Fruit fly (Drosophila melanogaster) whole organism, embryonic: Measurements from ENCODE around the gene inaE.
A peak's percentile ranks its signal among the peaks of the same experiment; 100 is the strongest.

Experiments
- Antp ChIP-seq: fragments of 200-800 bp; sonication (Bioruptor generic); optimal IDR thresholded peaks from 3 replicates; lab custom pipeline; 2016; ENCODE audit warnings: missing biosample characterization, missing genetic modification characterization
- C15 ChIP-seq: fragments of 200-800 bp; sonication (Bioruptor generic); IDR thresholded peaks from 3 replicates; pipeline ENCODE4 v1.3.6; 2022; ENCODE audit warnings: missing biosample characterization, missing genetic modification characterization
- CG11398 ChIP-seq: fragments of 200-800 bp; sonication (Bioruptor generic); optimal IDR thresholded peaks from 2 replicates; lab custom pipeline; 2016; ENCODE audit warnings: missing biosample characterization, missing genetic modification characterization
- CG12071 ChIP-seq: fragments of 200-800 bp; sonication (Bioruptor generic); optimal IDR thresholded peaks from 3 replicates; lab custom pipeline; 2018; ENCODE audit warnings: missing biosample characterization, mild to moderate bottlenecking, missing genetic modification characterization
- CG12236 ChIP-seq: fragments of 200-800 bp; sonication (Bioruptor generic); optimal IDR thresholded peaks from 2 replicates; lab custom pipeline; 2016; ENCODE audit warnings: missing biosample characterization, missing genetic modification characterization
- CG1233 ChIP-seq: fragments of 200-800 bp; sonication (Bioruptor generic); optimal IDR thresholded peaks from 4 replicates; lab custom pipeline; 2018; ENCODE audit warnings: missing biosample characterization, mild to moderate bottlenecking, missing genetic modification characterization
- CG13287 ChIP-seq: fragments of 200-800 bp; sonication (Bioruptor generic); IDR thresholded peaks from 2 replicates; pipeline ENCODE4 v1.3.6; 2022; ENCODE audit warnings: missing biosample characterization, missing genetic modification characterization; ENCODE audit not compliant: partially characterized antibody
- CG14667 ChIP-seq: fragments of 200-800 bp; sonication (Bioruptor generic); IDR thresholded peaks from 2 replicates; pipeline ENCODE4 v1.3.6; 2022; ENCODE audit warnings: missing biosample characterization, missing genetic modification characterization
- CG1529 ChIP-seq: fragments of 200-800 bp; sonication (Bioruptor generic); optimal IDR thresholded peaks from 3 replicates; lab custom pipeline; 2018; ENCODE audit warnings: missing biosample characterization, missing genetic modification characterization
- CG16863 ChIP-seq: fragments of 200-800 bp; sonication (Bioruptor generic); optimal IDR thresholded peaks from 3 replicates; lab custom pipeline; 2016; ENCODE audit warnings: missing biosample characterization, missing genetic modification characterization
- CG17359 ChIP-seq: fragments of 200-800 bp; sonication (Bioruptor generic); optimal IDR thresholded peaks from 3 replicates; lab custom pipeline; 2018; ENCODE audit warnings: missing biosample characterization, mild to moderate bottlenecking, missing genetic modification characterization, moderate library complexity
- CG17612 ChIP-seq: fragments of 200-800 bp; sonication (Bioruptor generic); IDR thresholded peaks from 2 replicates; pipeline ENCODE4 v1.3.6; 2022; ENCODE audit warnings: missing biosample characterization, missing genetic modification characterization
- CG17802 ChIP-seq: fragments of 200-800 bp; sonication (Bioruptor generic); optimal IDR thresholded peaks from 2 replicates; lab custom pipeline; 2018; ENCODE audit warnings: missing biosample characterization, mild to moderate bottlenecking, missing genetic modification characterization, moderate library complexity
- CG1832 ChIP-seq: fragments of 200-800 bp; sonication (Bioruptor generic); optimal IDR thresholded peaks from 2 replicates; lab custom pipeline; 2017; ENCODE audit warnings: missing biosample characterization, mild to moderate bottlenecking, missing genetic modification characterization, inconsistent platforms
- CG31441 ChIP-seq: fragments of 200-800 bp; sonication (Bioruptor generic); IDR thresholded peaks from 2 replicates; pipeline ENCODE4 v1.3.6; 2022; ENCODE audit warnings: missing biosample characterization, missing genetic modification characterization
- CG6175 ChIP-seq: fragments of 200-800 bp; sonication (Bioruptor generic); IDR thresholded peaks from 3 replicates; pipeline ENCODE4 v1.3.6; 2022; ENCODE audit warnings: missing biosample characterization, missing genetic modification characterization
- CG7987 ChIP-seq: fragments of 200-800 bp; sonication (Bioruptor generic); optimal IDR thresholded peaks from 2 replicates; lab custom pipeline; 2018; ENCODE audit warnings: missing biosample characterization, mild to moderate bottlenecking, missing genetic modification characterization, moderate library complexity
- CG9437 ChIP-seq: fragments of 200-800 bp; sonication (Bioruptor generic); optimal IDR thresholded peaks from 2 replicates; lab custom pipeline; 2018; ENCODE audit warnings: missing biosample characterization, mild to moderate bottlenecking, missing genetic modification characterization
- CG9727 ChIP-seq: fragments of 200-800 bp; sonication (Bioruptor generic); optimal IDR thresholded peaks from 3 replicates; lab custom pipeline; 2017; ENCODE audit warnings: missing biosample characterization, mild to moderate bottlenecking, missing genetic modification characterization
- CTCF ChIP-seq: fragments of 200-800 bp; sonication (Bioruptor generic); optimal IDR thresholded peaks from 2 replicates; lab custom pipeline; 2017; ENCODE audit warnings: missing biosample characterization, mild to moderate bottlenecking, missing genetic modification characterization, moderate library complexity
- Chrac-16 ChIP-seq: fragments of 200-800 bp; sonication (Bioruptor generic); optimal IDR thresholded peaks from 3 replicates; lab custom pipeline; 2016; ENCODE audit warnings: missing biosample characterization, missing genetic modification characterization
- CrebB ChIP-seq: fragments of 200-800 bp; sonication (Bioruptor generic); optimal IDR thresholded peaks from 3 replicates; lab custom pipeline; 2018; ENCODE audit warnings: missing biosample characterization, mild to moderate bottlenecking, missing genetic modification characterization
- D19A ChIP-seq: fragments of 200-800 bp; optimal IDR thresholded peaks from 3 replicates; lab custom pipeline; 2019; ENCODE audit warnings: missing biosample characterization, mild to moderate bottlenecking, missing genetic modification characterization, moderate library complexity
- Dfd ChIP-seq, 2 experiments: fragments of >200 bp; optimal IDR thresholded peaks; 2 replicates each; lab custom pipeline; 2017; ENCODE audit warnings: missing biosample characterization in 2 of 2, missing genetic modification characterization in 2 of 2
- H2.0 ChIP-seq: fragments of 200-800 bp; sonication (Bioruptor generic); IDR thresholded peaks from 2 replicates; pipeline ENCODE4 v1.3.6; 2022; ENCODE audit warnings: missing biosample characterization, missing genetic modification characterization
- HLH54F ChIP-seq: fragments of 200-800 bp; sonication (Bioruptor generic); optimal IDR thresholded peaks from 3 replicates; lab custom pipeline; 2016; ENCODE audit warnings: missing biosample characterization, missing genetic modification characterization
- HmgD ChIP-seq: fragments of 200-800 bp; sonication (Bioruptor generic); optimal IDR thresholded peaks from 3 replicates; lab custom pipeline; 2016; ENCODE audit warnings: missing biosample characterization, missing genetic modification characterization
- Lhr ChIP-seq: fragments of 200-800 bp; sonication (Bioruptor generic); optimal IDR thresholded peaks from 3 replicates; lab custom pipeline; 2017; ENCODE audit warnings: mild to moderate bottlenecking, missing biosample characterization, missing genetic modification reagents, missing genetic modification characterization
- Opbp ChIP-seq: fragments of 200-800 bp; sonication (Bioruptor generic); IDR thresholded peaks from 3 replicates; pipeline ENCODE4 v1.3.6; 2022; ENCODE audit warnings: missing biosample characterization, missing genetic modification characterization; ENCODE audit not compliant: partially characterized antibody
- Ravus ChIP-seq: fragments of 200-800 bp; sonication (Bioruptor generic); IDR thresholded peaks from 2 replicates; pipeline ENCODE4 v1.3.6; 2022; ENCODE audit warnings: missing biosample characterization, missing genetic modification characterization
- YL-1 ChIP-seq: fragments of 200-800 bp; sonication (Bioruptor generic); optimal IDR thresholded peaks from 3 replicates; lab custom pipeline; 2017; ENCODE audit warnings: missing biosample characterization, mild to moderate bottlenecking, missing genetic modification characterization
- ase ChIP-seq: fragments of 200-800 bp; sonication (Bioruptor generic); IDR thresholded peaks from 3 replicates; pipeline ENCODE4 v1.3.6; 2022; ENCODE audit warnings: missing biosample characterization, missing genetic modification characterization
- az2 ChIP-seq: fragments of 200-800 bp; sonication (Bioruptor generic); optimal IDR thresholded peaks from 3 replicates; lab custom pipeline; 2016; ENCODE audit warnings: missing biosample characterization, missing genetic modification characterization
- bowl ChIP-seq: fragments of 200-800 bp; sonication (Bioruptor generic); IDR thresholded peaks from 2 replicates; pipeline ENCODE4 v1.3.6; 2022; ENCODE audit warnings: missing biosample characterization, missing genetic modification characterization
- cg ChIP-seq: fragments of 200-800 bp; sonication (Bioruptor generic); optimal IDR thresholded peaks from 3 replicates; lab custom pipeline; 2019; ENCODE audit warnings: missing biosample characterization, mild to moderate bottlenecking, missing genetic modification characterization, moderate library complexity
- danr ChIP-seq: fragments of 200-800 bp; sonication (Bioruptor generic); IDR thresholded peaks from 2 replicates; pipeline ENCODE4 v1.3.6; 2022; ENCODE audit warnings: missing biosample characterization, missing genetic modification characterization
- disco-r ChIP-seq: fragments of 200-800 bp; sonication (Bioruptor generic); optimal IDR thresholded peaks from 2 replicates; lab custom pipeline; 2016; ENCODE audit warnings: missing biosample characterization, missing genetic modification characterization
- esg ChIP-seq: fragments of 200-800 bp; sonication (Bioruptor generic); conservative IDR thresholded peaks from 2 replicates; pipeline ENCODE4 v1.3.6; 2022; ENCODE audit warnings: missing biosample characterization, missing genetic modification characterization
- ftz-f1 ChIP-seq: fragments of 200-800 bp; sonication (Bioruptor generic); optimal IDR thresholded peaks from 2 replicates; lab custom pipeline; 2016; ENCODE audit warnings: missing biosample characterization, missing genetic modification characterization
- gem ChIP-seq: fragments of 200-800 bp; sonication (Bioruptor generic); optimal IDR thresholded peaks from 2 replicates; lab custom pipeline; 2019; ENCODE audit warnings: missing biosample characterization, mild to moderate bottlenecking, missing genetic modification characterization, moderate library complexity
- gt ChIP-seq: fragments of 200-800 bp; sonication (Bioruptor generic); IDR thresholded peaks from 2 replicates; pipeline ENCODE4 v1.3.6; 2022; ENCODE audit warnings: missing biosample characterization, missing genetic modification characterization
- hbn ChIP-seq: fragments of 200-800 bp; sonication (Bioruptor generic); IDR thresholded peaks from 2 replicates; pipeline ENCODE4 v1.3.6; 2022; ENCODE audit warnings: missing biosample characterization, missing genetic modification characterization; ENCODE audit not compliant: partially characterized antibody
- jing ChIP-seq: fragments of 200-800 bp; sonication (Bioruptor generic); optimal IDR thresholded peaks from 2 replicates; lab custom pipeline; 2018; ENCODE audit warnings: missing biosample characterization, mild to moderate bottlenecking, missing genetic modification characterization
- lab ChIP-seq: fragments of 200-800 bp; sonication (Bioruptor generic); optimal IDR thresholded peaks from 3 replicates; lab custom pipeline; 2017; ENCODE audit warnings: missing biosample characterization, missing genetic modification characterization, mild to moderate bottlenecking, moderate library complexity, missing genetic modification reagents
- nau ChIP-seq: fragments of 200-800 bp; sonication (Bioruptor generic); optimal IDR thresholded peaks from 3 replicates; lab custom pipeline; 2017; ENCODE audit warnings: missing biosample characterization, mild to moderate bottlenecking, missing genetic modification characterization, missing genetic modification reagents
- nom ChIP-seq: fragments of 200-800 bp; sonication (Bioruptor generic); optimal IDR thresholded peaks from 2 replicates; lab custom pipeline; 2017; ENCODE audit warnings: missing biosample characterization, missing genetic modification characterization, mild to moderate bottlenecking, moderate library complexity, missing genetic modification reagents
- otp ChIP-seq: fragments of 200-800 bp; sonication (Bioruptor generic); IDR thresholded peaks from 3 replicates; pipeline ENCODE4, ENCODE4 v1.3.6; 2022; ENCODE audit warnings: missing biosample characterization, missing genetic modification characterization
- pnt ChIP-seq: fragments of 200-800 bp; sonication (Bioruptor generic); optimal IDR thresholded peaks from 3 replicates; lab custom pipeline; 2016; ENCODE audit warnings: missing biosample characterization, missing genetic modification characterization
- sna ChIP-seq: fragments of 200-800 bp; sonication (Bioruptor generic); IDR thresholded peaks from 2 replicates; pipeline ENCODE4 v1.3.6; 2022; ENCODE audit warnings: missing biosample characterization, missing genetic modification characterization; ENCODE audit not compliant: partially characterized antibody
- tap ChIP-seq: fragments of 200-800 bp; optimal IDR thresholded peaks from 3 replicates; lab custom pipeline; 2019; ENCODE audit warnings: missing biosample characterization, mild to moderate bottlenecking, missing genetic modification characterization, moderate library complexity
- tup ChIP-seq: fragments of 200-800 bp; sonication (Bioruptor generic); optimal IDR thresholded peaks from 2 replicates; lab custom pipeline; 2016; ENCODE audit warnings: missing biosample characterization, mild to moderate bottlenecking, missing genetic modification characterization, moderate library complexity
- twi ChIP-seq: fragments of 200-800 bp; optimal IDR thresholded peaks from 2 replicates; lab custom pipeline; 2019; ENCODE audit warnings: missing biosample characterization, mild to moderate bottlenecking, missing genetic modification characterization, moderate library complexity
- yki ChIP-seq: fragments of >200 bp; optimal IDR thresholded peaks from 3 replicates; lab custom pipeline; 2018

inaE gene

DNA sequence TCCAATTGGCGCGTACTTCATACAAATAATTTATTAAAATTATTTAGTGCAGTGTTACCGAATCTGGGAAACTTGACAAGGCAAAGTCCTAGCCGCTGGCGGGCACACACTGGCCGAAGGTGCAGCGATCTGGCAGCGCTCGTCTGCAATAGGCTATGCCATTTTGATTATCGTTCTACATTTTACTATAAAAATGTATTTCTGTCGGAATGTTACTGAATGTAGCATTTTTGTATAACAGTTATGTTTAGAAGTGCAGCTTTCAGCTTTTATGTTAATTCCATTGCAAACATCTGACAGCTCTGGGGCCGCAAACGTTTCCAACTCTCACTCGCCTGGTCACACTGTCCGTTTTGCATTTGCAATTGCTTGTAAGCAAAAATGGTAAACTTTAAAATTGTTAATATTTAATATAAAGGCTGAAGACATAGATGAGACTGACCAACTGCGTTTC is 38.9 kb upstream of the inaE start, which contains the start of gene Grip91 (continued):
- TF ChIP-seq Dfd (GFP tag; optimal IDR thresholded peaks at IDR 0.05; lab: Kevin White, UChicago) (no peak), sna (no peak), nom (no peak), tap (tag; lab: Kevin White, UChicago) (no peak), az2 (GFP tag; lab: Kevin White, UChicago) (no peak), otp (GFP tag; lab: Robert Waterston, UW) (no peak), esg (no peak), ftz-f1 (GFP tag; lab: Kevin White, UChicago) (no peak), ase (GFP tag; lab: Robert Waterston, UW) (no peak), H2.0 (GFP tag; lab: Robert Waterston, UW) (no peak), jing (GFP tag; lab: Kevin White, UChicago) (no peak), CG12236 (GFP tag; lab: Kevin White, UChicago) (no peak), nau (no peak), CG17612 (GFP tag; lab: Robert Waterston, UW) (no peak), danr (GFP tag; lab: Robert Waterston, UW) (no peak), gt (no peak), HLH54F (no peak), CG7987 (GFP tag; lab: Kevin White, UChicago) (no peak), cg (GFP tag; lab: Kevin White, UChicago) (no peak), twi (tag; lab: Kevin White, UChicago) (no peak), bowl (GFP tag; lab: Robert Waterston, UW) (no peak), tup (no peak), CG17359 (tag; lab: Kevin White, UChicago) (no peak), yki (lab: Kevin White, UChicago) (no peak), Antp (GFP tag; lab: Kevin White, UChicago) (no peak), CG12071 (GFP tag; lab: Kevin White, UChicago) (no peak), Chrac-16 (GFP tag; lab: Kevin White, UChicago) (no peak), Opbp (GFP tag; lab: Robert Waterston, UW) (peak; percentile 46; the same call in 1 of the 3 replicates), CG9727 (GFP tag; lab: Kevin White, UChicago) (peak; percentile 18), Ravus (GFP tag; lab: Robert Waterston, UW) (no peak), CG9437 (GFP tag; lab: Kevin White, UChicago) (no peak), CG14667 (GFP tag; lab: Robert Waterston, UW) (no peak), CrebB (tag; lab: Kevin White, UChicago) (no peak), CG31441 (GFP tag; lab: Robert Waterston, UW) (no peak), YL-1 (GFP tag; lab: Kevin White, UChicago) (peak; percentile 79), CG6175 (GFP tag; lab: Robert Waterston, UW) (no peak), disco-r (GFP tag; lab: Kevin White, UChicago) (no peak), CTCF (no peak), CG16863 (no peak), CG1529 (GFP tag; lab: Kevin White, UChicago) (no peak), pnt (no peak), CG13287 (GFP tag; lab: Robert Waterston, UW) (peak; percentile 54; the same call in 1 of the 2 replicates), D19A (tag; lab: Kevin White, UChicago) (no peak), CG11398 (no peak), lab (no peak), Lhr (GFP tag; lab: Kevin White, UChicago) (peak; percentile 64), gem (tag; lab: Kevin White, UChicago) (peak; percentile 10), CG1832 (GFP tag; lab: Kevin White, UChicago) (no peak), CG1233 (GFP tag; lab: Kevin White, UChicago) (no peak), HmgD (GFP tag; lab: Kevin White, UChicago) (no peak), CG17802 (tag; lab: Kevin White, UChicago) (no peak), C15 (GFP tag; lab: Robert Waterston, UW) (no peak), hbn (GFP tag; lab: Robert Waterston, UW) (no peak; the same call in 1 of the 2 replicates)
